Fruit fly (Drosophila melanogaster): Measurements from ENCODE around the gene CG15020.

DNA sequence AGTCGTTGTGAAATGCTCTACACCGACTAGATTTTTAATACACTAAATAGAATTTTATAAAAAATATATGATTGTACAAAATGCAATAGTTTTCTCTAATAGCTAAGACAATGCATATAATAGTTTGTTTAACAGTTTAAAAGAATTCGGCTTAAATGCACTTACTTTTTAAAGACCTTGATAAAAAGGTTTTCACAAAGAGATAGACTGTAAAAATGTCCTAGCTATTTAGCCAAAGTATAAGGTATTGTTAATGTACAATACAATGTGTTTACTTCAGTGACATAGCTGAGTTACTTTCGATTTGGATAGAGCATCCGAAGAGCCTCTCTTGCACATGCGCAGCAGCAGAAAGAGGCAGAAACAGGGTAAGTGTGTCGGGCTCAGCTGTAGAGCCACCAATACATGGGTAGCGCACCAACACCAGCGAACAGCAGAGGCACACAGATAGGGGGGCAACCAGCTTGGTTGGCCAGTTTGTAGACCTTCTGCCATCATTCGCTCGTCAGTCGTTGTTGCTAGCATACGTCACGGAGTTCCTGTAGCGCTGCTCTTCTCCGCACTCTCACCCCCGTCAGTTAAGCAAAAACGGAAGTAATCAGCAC is 14.7 kb upstream of the CG15020 start, which contains the start of gene TP53INP:
- no peak for TF ChIP-seq CG8478 (optimal IDR thresholded peaks at IDR 0.05)
- no peak for TF ChIP-seq CTCF (optimal IDR thresholded peaks at IDR 0.05)

All from S2 (cell line).